Fruit fly (Drosophila melanogaster) whole organism, embryonic: ENCODE measurements around the gene CG15262.

Experiments used
- BtbVII ChIP-seq: fragments of 200-800 bp; sonication (Bioruptor generic); optimal IDR thresholded peaks from 3 replicates; lab custom pipeline; 2017; ENCODE audit warnings: missing biosample characterization, mild to moderate bottlenecking, missing genetic modification characterization
- CG11504 ChIP-seq: fragments of 200-800 bp; sonication (Bioruptor generic); optimal IDR thresholded peaks from 3 replicates; lab custom pipeline; 2019; ENCODE audit warnings: missing biosample characterization, mild to moderate bottlenecking, missing genetic modification characterization, moderate library complexity
- CG12104 ChIP-seq: fragments of 200-800 bp; sonication (Bioruptor generic); optimal IDR thresholded peaks from 3 replicates; lab custom pipeline; 2016; ENCODE audit warnings: missing biosample characterization, missing genetic modification characterization
- CG13624 ChIP-seq: fragments of 200-800 bp; sonication (Bioruptor generic); optimal IDR thresholded peaks from 2 replicates; lab custom pipeline; 2016; ENCODE audit warnings: missing biosample characterization, missing genetic modification characterization
- CG1602 ChIP-seq: fragments of 200-800 bp; sonication (Bioruptor generic); optimal IDR thresholded peaks from 3 replicates; lab custom pipeline; 2016; ENCODE audit warnings: missing biosample characterization, missing genetic modification characterization
- CG16813 ChIP-seq: fragments of 200-800 bp; sonication (Bioruptor generic); IDR thresholded peaks from 3 replicates; pipeline ENCODE4 v1.3.6; 2022; ENCODE audit warnings: missing biosample characterization, missing genetic modification characterization; ENCODE audit not compliant: partially characterized antibody
- CG18262 ChIP-seq: fragments of 200-800 bp; optimal IDR thresholded peaks from 3 replicates; lab custom pipeline; 2019; ENCODE audit warnings: missing biosample characterization, mild to moderate bottlenecking, missing genetic modification characterization, moderate library complexity
- CG3407 ChIP-seq: fragments of 200-800 bp; sonication (Bioruptor generic); optimal IDR thresholded peaks from 2 replicates; lab custom pipeline; 2018; ENCODE audit warnings: missing biosample characterization, mild to moderate bottlenecking, missing genetic modification characterization
- CG34224 ChIP-seq: fragments of 200-800 bp; sonication (Bioruptor generic); IDR thresholded peaks from 3 replicates; pipeline ENCODE4 v1.3.6; 2022; ENCODE audit warnings: missing biosample characterization, missing genetic modification characterization; ENCODE audit not compliant: partially characterized antibody
- CG34422 ChIP-seq: fragments of 200-800 bp; sonication (Bioruptor generic); IDR thresholded peaks from 3 replicates; pipeline ENCODE4 v1.3.6; 2022; ENCODE audit warnings: missing biosample characterization, missing genetic modification characterization
- CG4328 ChIP-seq: fragments of 200-800 bp; sonication (Bioruptor generic); optimal IDR thresholded peaks from 3 replicates; lab custom pipeline; 2017; ENCODE audit warnings: missing biosample characterization, missing genetic modification reagents, missing genetic modification characterization
- CG4617 ChIP-seq: fragments of 200-800 bp; sonication (Bioruptor generic); optimal IDR thresholded peaks from 3 replicates; lab custom pipeline; 2016; ENCODE audit warnings: missing biosample characterization, missing genetic modification characterization, borderline replicate concordance
- CG7271 ChIP-seq: fragments of 200-800 bp; sonication (Bioruptor generic); optimal IDR thresholded peaks from 2 replicates; lab custom pipeline; 2018; ENCODE audit warnings: missing biosample characterization, mild to moderate bottlenecking, missing genetic modification characterization, moderate library complexity
- CG7839 ChIP-seq: fragments of 200-800 bp; sonication (Bioruptor generic); optimal IDR thresholded peaks from 3 replicates; lab custom pipeline; 2018; ENCODE audit warnings: missing biosample characterization, mild to moderate bottlenecking, missing genetic modification characterization, moderate library complexity
- CG8478 ChIP-seq: fragments of >200 bp; optimal IDR thresholded peaks from 2 replicates; lab custom pipeline; 2018
- CG9797 ChIP-seq: fragments of 200-800 bp; sonication (Bioruptor generic); optimal IDR thresholded peaks from 3 replicates; lab custom pipeline; 2018; ENCODE audit warnings: missing biosample characterization, mild to moderate bottlenecking, missing genetic modification characterization
- CG9932 ChIP-seq: fragments of 200-800 bp; sonication (Bioruptor generic); IDR thresholded peaks from 2 replicates; pipeline ENCODE4 v1.3.6; 2022; ENCODE audit warnings: missing biosample characterization, missing genetic modification characterization
- D19A ChIP-seq: fragments of 200-800 bp; optimal IDR thresholded peaks from 3 replicates; lab custom pipeline; 2019; ENCODE audit warnings: missing biosample characterization, mild to moderate bottlenecking, missing genetic modification characterization, moderate library complexity
- D19B ChIP-seq: fragments of 200-800 bp; sonication (Bioruptor generic); optimal IDR thresholded peaks from 2 replicates; lab custom pipeline; 2017; ENCODE audit warnings: missing biosample characterization, mild to moderate bottlenecking, missing genetic modification characterization
- Elba2 ChIP-seq: fragments of 200-800 bp; sonication (Bioruptor generic); optimal IDR thresholded peaks from 3 replicates; lab custom pipeline; 2016; ENCODE audit warnings: missing biosample characterization, missing genetic modification characterization
- Jarid2 ChIP-seq: fragments of 200-800 bp; sonication (Bioruptor generic); optimal IDR thresholded peaks from 3 replicates; lab custom pipeline; 2017; ENCODE audit warnings: mild to moderate bottlenecking, missing biosample characterization, missing genetic modification reagents, missing genetic modification characterization
- Meics ChIP-seq: fragments of 200-800 bp; sonication (Bioruptor generic); optimal IDR thresholded peaks from 2 replicates; lab custom pipeline; 2017; ENCODE audit warnings: missing biosample characterization, mild to moderate bottlenecking, missing genetic modification characterization
- Nf-YA ChIP-seq: fragments of 200-800 bp; sonication (Bioruptor generic); IDR thresholded peaks from 2 replicates; pipeline ENCODE4 v1.3.6; 2022; ENCODE audit warnings: missing biosample characterization, missing genetic modification characterization
- Spps ChIP-seq: fragments of 200-800 bp; sonication (Bioruptor generic); optimal IDR thresholded peaks from 2 replicates; lab custom pipeline; 2018; ENCODE audit warnings: missing biosample characterization, mild to moderate bottlenecking, missing genetic modification characterization
- Xbp1 ChIP-seq: fragments of 200-800 bp; sonication (Bioruptor generic); optimal IDR thresholded peaks from 3 replicates; lab custom pipeline; 2016; ENCODE audit warnings: missing biosample characterization, mild to moderate bottlenecking, missing genetic modification characterization
- Xrp1 ChIP-seq: fragments of 200-800 bp; sonication (Bioruptor generic); IDR thresholded peaks from 2 replicates; pipeline ENCODE4 v1.3.6; 2022; ENCODE audit warnings: missing biosample characterization, missing genetic modification characterization
- ab ChIP-seq: fragments of 200-800 bp; sonication (Bioruptor generic); optimal IDR thresholded peaks from 2 replicates; lab custom pipeline; 2016; ENCODE audit warnings: missing biosample characterization, missing genetic modification characterization
- ato ChIP-seq: fragments of 200-800 bp; sonication (Bioruptor generic); IDR thresholded peaks from 2 replicates; pipeline ENCODE4 v1.3.6; 2022; ENCODE audit warnings: missing biosample characterization, missing genetic modification characterization; ENCODE audit not compliant: partially characterized antibody
- btn ChIP-seq: fragments of 200-800 bp; sonication (Bioruptor generic); optimal IDR thresholded peaks from 2 replicates; lab custom pipeline; 2016; ENCODE audit warnings: missing biosample characterization, missing genetic modification characterization
- chinmo ChIP-seq: fragments of 200-800 bp; sonication (Bioruptor generic); IDR thresholded peaks from 4 replicates; pipeline ENCODE4 v1.3.6; 2022; ENCODE audit warnings: missing biosample characterization, missing genetic modification characterization; ENCODE audit not compliant: partially characterized antibody
- gem ChIP-seq: fragments of 200-800 bp; sonication (Bioruptor generic); optimal IDR thresholded peaks from 2 replicates; lab custom pipeline; 2019; ENCODE audit warnings: missing biosample characterization, mild to moderate bottlenecking, missing genetic modification characterization, moderate library complexity
- grau ChIP-seq: fragments of 200-800 bp; optimal IDR thresholded peaks from 3 replicates; lab custom pipeline; 2019; ENCODE audit warnings: missing biosample characterization, mild to moderate bottlenecking, missing genetic modification characterization, moderate library complexity
- gt ChIP-seq: fragments of 200-800 bp; sonication (Bioruptor generic); IDR thresholded peaks from 2 replicates; pipeline ENCODE4 v1.3.6; 2022; ENCODE audit warnings: missing biosample characterization, missing genetic modification characterization
- ham ChIP-seq: fragments of 200-800 bp; sonication (Bioruptor generic); IDR thresholded peaks from 2 replicates; pipeline ENCODE4 v1.3.6; 2022; ENCODE audit warnings: missing biosample characterization, missing genetic modification characterization
- hth ChIP-seq: fragments of >200 bp; optimal IDR thresholded peaks from 2 replicates; lab custom pipeline; 2017; ENCODE audit warnings: inconsistent platforms
- kah ChIP-seq: fragments of 200-800 bp; sonication (Bioruptor generic); optimal IDR thresholded peaks from 2 replicates; lab custom pipeline; 2018; ENCODE audit warnings: missing biosample characterization, mild to moderate bottlenecking, missing genetic modification characterization
- kni ChIP-seq: fragments of 200-800 bp; sonication (Bioruptor generic); optimal IDR thresholded peaks from 3 replicates; lab custom pipeline; 2017; ENCODE audit warnings: mild to moderate bottlenecking, missing biosample characterization, missing genetic modification reagents, missing genetic modification characterization
- lbe ChIP-seq: fragments of 200-800 bp; sonication (Bioruptor generic); optimal IDR thresholded peaks from 2 replicates; lab custom pipeline; 2016; ENCODE audit warnings: missing biosample characterization, mild to moderate bottlenecking, missing genetic modification characterization
- lola ChIP-seq, 3 experiments: fragments of >200 bp in 2 of 3; fragments of 200-800 bp in 1 of 3; sonication (Bioruptor generic) in 1 of 3; optimal IDR thresholded peaks; 2 replicates each; lab custom pipeline; 2017 to 2019; ENCODE audit warnings: missing biosample characterization in 3 of 3, missing genetic modification characterization in 3 of 3, mild to moderate bottlenecking in 1 of 3, moderate library complexity in 1 of 3
- nau ChIP-seq: fragments of 200-800 bp; sonication (Bioruptor generic); optimal IDR thresholded peaks from 3 replicates; lab custom pipeline; 2017; ENCODE audit warnings: missing biosample characterization, mild to moderate bottlenecking, missing genetic modification characterization, missing genetic modification reagents
- nmo ChIP-seq: fragments of 200-800 bp; sonication (Bioruptor generic); optimal IDR thresholded peaks from 2 replicates; lab custom pipeline; 2018; ENCODE audit warnings: missing biosample characterization, mild to moderate bottlenecking, missing genetic modification characterization, moderate library complexity
- pnt ChIP-seq: fragments of 200-800 bp; sonication (Bioruptor generic); optimal IDR thresholded peaks from 3 replicates; lab custom pipeline; 2016; ENCODE audit warnings: missing biosample characterization, missing genetic modification characterization
- psq ChIP-seq: fragments of 200-800 bp; sonication (Bioruptor generic); optimal IDR thresholded peaks from 2 replicates; lab custom pipeline; 2017; ENCODE audit warnings: missing biosample characterization, missing genetic modification characterization
- sd ChIP-seq: fragments of 200-800 bp; sonication (Bioruptor generic); optimal IDR thresholded peaks from 3 replicates; lab custom pipeline; 2018; ENCODE audit warnings: missing biosample characterization, mild to moderate bottlenecking, missing genetic modification characterization, moderate library complexity
- slbo ChIP-seq: fragments of 200-800 bp; sonication (Bioruptor generic); IDR thresholded peaks from 2 replicates; pipeline ENCODE4 v1.3.6; 2022; ENCODE audit warnings: missing biosample characterization, missing genetic modification characterization
- sna ChIP-seq: fragments of 200-800 bp; sonication (Bioruptor generic); IDR thresholded peaks from 2 replicates; pipeline ENCODE4 v1.3.6; 2022; ENCODE audit warnings: missing biosample characterization, missing genetic modification characterization; ENCODE audit not compliant: partially characterized antibody
- sob ChIP-seq: fragments of 200-800 bp; sonication (Bioruptor generic); IDR thresholded peaks from 2 replicates; pipeline ENCODE4 v1.3.6; 2022; ENCODE audit warnings: missing biosample characterization, missing genetic modification characterization
- tup ChIP-seq: fragments of 200-800 bp; sonication (Bioruptor generic); optimal IDR thresholded peaks from 2 replicates; lab custom pipeline; 2016; ENCODE audit warnings: missing biosample characterization, mild to moderate bottlenecking, missing genetic modification characterization, moderate library complexity
- wdn ChIP-seq: fragments of 200-800 bp; sonication (Bioruptor generic); IDR thresholded peaks from 2 replicates; pipeline ENCODE4 v1.3.6; 2022; ENCODE audit warnings: missing biosample characterization, missing genetic modification characterization

The CG15262 gene

dm6 chr2L:15271757-15272589 lies 25.6 kb upstream of the CG15262 start, which contains the start of gene Cul3 (continued):
- TF ChIP-seq ab (no peak), CG13624 (no peak), lola (GFP tag; optimal IDR thresholded peaks at IDR 0.05; lab: Kevin White, UChicago) (peak in 1 of 3 experiments; percentile 8), Nf-YA (GFP tag; lab: Robert Waterston, UW) (no peak), lbe (GFP tag; lab: Kevin White, UChicago) (no peak), CG3407 (GFP tag; lab: Kevin White, UChicago) (no peak), CG4328 (GFP tag; lab: Kevin White, UChicago) (no peak), CG7839 (tag; lab: Kevin White, UChicago) (peak; percentile 49), CG8478 (lab: Kevin White, UChicago) (peak; percentile 48), CG1602 (GFP tag; lab: Kevin White, UChicago) (peak; percentile 1), gem (tag; lab: Kevin White, UChicago) (peak; percentile 50), pnt (GFP tag; lab: Kevin White, UChicago) (no peak), CG11504 (peak; percentile 57), D19B (GFP tag; lab: Kevin White, UChicago) (no peak), kah (GFP tag; lab: Kevin White, UChicago) (no peak), CG34422 (GFP tag; lab: Robert Waterston, UW) (peak; percentile 35; the same call in 1 of the 3 replicates), CG9797 (GFP tag; lab: Kevin White, UChicago) (peak; percentile 2), CG4617 (GFP tag; lab: Kevin White, UChicago) (peak; percentile 61), CG34224 (GFP tag; lab: Robert Waterston, UW) (peak; percentile 73), CG18262 (tag; lab: Kevin White, UChicago) (peak; percentile 52), Elba2 (GFP tag; lab: Kevin White, UChicago) (no peak), BtbVII (GFP tag; lab: Kevin White, UChicago) (no peak), ato (peak; percentile 34; the same call in 1 of the 2 replicates), Jarid2 (GFP tag; lab: Kevin White, UChicago) (no peak), btn (no peak), grau (tag; lab: Kevin White, UChicago) (peak; percentile 40), nau (GFP tag; lab: Kevin White, UChicago) (no peak), nmo (peak; percentile 19), wdn (GFP tag; lab: Robert Waterston, UW) (no peak), kni (no peak), Spps (no peak), CG7271 (tag; lab: Kevin White, UChicago) (no peak), sob (GFP tag; lab: Robert Waterston, UW) (no peak), tup (GFP tag; lab: Kevin White, UChicago) (no peak), slbo (GFP tag; lab: Robert Waterston, UW) (peak; percentile 56), sd (tag; lab: Kevin White, UChicago) (no peak), hth (lab: Kevin White, UChicago) (no peak), gt (GFP tag; lab: Robert Waterston, UW) (no peak), CG12104 (GFP tag; lab: Kevin White, UChicago) (no peak), chinmo (GFP tag; lab: Robert Waterston, UW) (peak; percentile 84; the same call in 3 of the 4 replicates), CG16813 (GFP tag; lab: Robert Waterston, UW) (peak; percentile 86), sna (peak; percentile 64), Xrp1 (no peak; the same call in 1 of the 2 replicates), D19A (tag; lab: Kevin White, UChicago) (peak; percentile 24), Xbp1 (GFP tag; lab: Kevin White, UChicago) (no peak), Meics (no peak), psq (GFP tag; lab: Kevin White, UChicago) (no peak), ham (GFP tag; lab: Robert Waterston, UW) (no peak), CG9932 (GFP tag; lab: Robert Waterston, UW) (peak; percentile 29; the same call in 1 of the 2 replicates)
